Worm (Caenorhabditis elegans): ENCODE results near the gene C56E6.7.

DNA sequence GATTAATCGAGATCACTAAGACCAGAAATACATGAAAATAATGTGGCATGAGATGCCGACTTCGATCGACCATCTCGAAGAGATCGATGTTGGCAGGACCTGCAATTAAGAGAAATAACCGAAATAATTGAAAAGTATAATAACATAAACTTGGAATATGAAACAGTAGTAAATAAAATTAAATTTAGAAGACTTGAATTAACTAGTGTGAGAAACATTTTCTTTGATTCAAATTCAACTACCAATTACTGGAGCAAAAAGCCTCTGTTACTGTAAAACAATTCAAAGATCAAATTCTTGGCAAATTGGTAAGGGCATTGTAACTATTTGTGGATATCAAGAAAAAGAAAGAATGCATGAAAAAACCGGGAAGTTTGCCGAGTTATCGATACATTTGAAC lies 2.5 kb upstream of the C56E6.7 start, which contains the start of gene R05G9R.1:
- TF ChIP-seq snpc-4 (tag; optimal IDR thresholded peaks at IDR 0.05), result no peak
- no peak for TF ChIP-seq ztf-11 (tag; optimal IDR thresholded peaks at IDR 0.05)
